Worm (Caenorhabditis elegans): ENCODE results near the gene Y54G2A.32.

- TF ChIP-seq dao-5 (tag; optimal IDR thresholded peaks at IDR 0.05) (no peak), W03F9.2 (tag; optimal IDR thresholded peaks at IDR 0.05) (no peak), him-1 (tag; optimal IDR thresholded peaks at IDR 0.05) (no peak)
Observed at ce11 chrIV:2762380-2762779, 41.4 kb upstream of the Y54G2A.32 start, which contains the start of gene Y54G2A.77.

Data from whole organism, L4/young adult.